Fruit fly (Drosophila melanogaster): ENCODE measurements around the gene Fadd.
A peak's percentile ranks its signal among the peaks of the same experiment; 100 is the strongest.

Gene Fadd

dm6 chr3R:21992909-21993308, 41.3 kb upstream of the Fadd start (continued):
- TF ChIP-seq ewg (GFP tag; optimal IDR thresholded peaks at IDR 0.05) (peak; percentile 16), sim (GFP tag; IDR thresholded peaks at IDR 0.05) (no peak), inv (GFP tag; IDR thresholded peaks at IDR 0.05; ENCODE audit: partially characterized antibody) (no peak), Xrp1 (GFP tag; IDR thresholded peaks at IDR 0.05) (no peak), CoRest (tag; optimal IDR thresholded peaks at IDR 0.05) (peak; percentile 46), CG17359 (tag; optimal IDR thresholded peaks at IDR 0.05) (no peak), zfh1 (GFP tag; IDR thresholded peaks at IDR 0.05) (no peak), CG1529 (GFP tag; optimal IDR thresholded peaks at IDR 0.05) (no peak), gem (tag; optimal IDR thresholded peaks at IDR 0.05) (peak; percentile 47), mam (GFP tag; optimal IDR thresholded peaks at IDR 0.05) (peak; percentile 60), CG11247 (GFP tag; IDR thresholded peaks at IDR 0.05) (0 out of 2 replicates have a peak, but pooled peaks have one; percentile 16), lab (GFP tag; optimal IDR thresholded peaks at IDR 0.05) (peak; percentile 32), prd (optimal IDR thresholded peaks at IDR 0.05) (no peak), prd (GFP tag; IDR thresholded peaks at IDR 0.05) (peak; percentile 70; the same call in 2 of the 3 replicates), Gsc (GFP tag; IDR thresholded peaks at IDR 0.05) (0 out of 2 replicates have a peak, but pooled peaks have one; percentile 28), CG1024 (GFP tag; IDR thresholded peaks at IDR 0.05) (0 out of 2 replicates have a peak, but pooled peaks have one; percentile 9), al (GFP tag; IDR thresholded peaks at IDR 0.05) (peak; percentile 63), CG30431 (GFP tag; optimal IDR thresholded peaks at IDR 0.05) (peak; percentile 27), Ptx1 (GFP tag; IDR thresholded peaks at IDR 0.05) (peak; percentile 60), Chrac-16 (GFP tag; optimal IDR thresholded peaks at IDR 0.05) (peak; percentile 57), wor (GFP tag; IDR thresholded peaks at IDR 0.05) (no peak), CG32532 (GFP tag; IDR thresholded peaks at IDR 0.05) (peak; percentile 73), E2f1 (GFP tag; IDR thresholded peaks at IDR 0.05) (peak; percentile 24; the same call in 1 of the 2 replicates), lov (optimal IDR thresholded peaks at IDR 0.05) (no peak), lov (GFP tag; IDR thresholded peaks at IDR 0.05) (0 out of 3 replicates have a peak, but pooled peaks have one; percentile 38), Xbp1 (GFP tag; optimal IDR thresholded peaks at IDR 0.05) (peak; percentile 55), TFAM (GFP tag; optimal IDR thresholded peaks at IDR 0.05) (no peak), CG4730 (GFP tag; IDR thresholded peaks at IDR 0.05) (peak; percentile 43), H15 (GFP tag; IDR thresholded peaks at IDR 0.05) (peak; percentile 45; the same call in 1 of the 3 replicates), CG11560 (tag; IDR thresholded peaks at IDR 0.05) (0 out of 3 replicates have a peak, but pooled peaks have one; percentile 40), Atf3 (GFP tag; optimal IDR thresholded peaks at IDR 0.05) (peak; percentile 45), cad (GFP tag; optimal IDR thresholded peaks at IDR 0.05) (no peak), MBD-R2 (GFP tag; IDR thresholded peaks at IDR 0.05) (peak; percentile 20; the same call in 1 of the 2 replicates), CG7839 (tag; optimal IDR thresholded peaks at IDR 0.05) (peak; percentile 69), CG13624 (GFP tag; optimal IDR thresholded peaks at IDR 0.05) (no peak), CG17328 (GFP tag; IDR thresholded peaks at IDR 0.05) (peak; percentile 64), tin (GFP tag; optimal IDR thresholded peaks at IDR 0.05) (peak; percentile 35), CG18599 (GFP tag; optimal IDR thresholded peaks at IDR 0.05) (no peak), NfI (GFP tag; optimal IDR thresholded peaks at IDR 0.05) (peak; percentile 51), Optix (GFP tag; IDR thresholded peaks at IDR 0.05) (peak; percentile 40; the same call in 1 of the 3 replicates), ken (GFP tag; IDR thresholded peaks at IDR 0.05) (peak; percentile 43; the same call in 1 of the 3 replicates), HLHmδ (GFP tag; optimal IDR thresholded peaks at IDR 0.05) (no peak), jumu (GFP tag; optimal IDR thresholded peaks at IDR 0.05) (no peak), chif (GFP tag; optimal IDR thresholded peaks at IDR 0.05) (peak; percentile 15 to 46), Ets65A (GFP tag) (peak; percentile 89), row (GFP tag; IDR thresholded peaks at IDR 0.05) (peak; percentile 68), Hr3 (GFP tag; optimal IDR thresholded peaks at IDR 0.05) (peak; percentile 9), Sox102F (GFP tag; optimal IDR thresholded peaks at IDR 0.05) (peak; percentile 60), CG9609 (GFP tag; optimal IDR thresholded peaks at IDR 0.05) (peak; percentile 16), ttk (GFP tag; IDR thresholded peaks at IDR 0.05) (peak; percentile 59; the same call in 1 of the 2 replicates), CG14667 (GFP tag; IDR thresholded peaks at IDR 0.05) (peak; percentile 36; the same call in 1 of the 2 replicates), Camta (GFP tag; optimal IDR thresholded peaks at IDR 0.05) (no peak)

Measured in whole organism, embryonic.